Fruit fly (Drosophila melanogaster) whole organism, wandering third instar larva: ENCODE measurements around the gene meng.

Experiments
- Abd-B ChIP-seq: fragments of >200 bp; optimal IDR thresholded peaks from 2 replicates; lab custom pipeline; 2017; ENCODE audit warnings: missing biosample characterization, missing genetic modification characterization
- CG32264 ChIP-seq: fragments of 200-800 bp; sonication (Bioruptor generic); optimal IDR thresholded peaks from 2 replicates; lab custom pipeline; 2016; ENCODE audit warnings: missing biosample characterization, missing genetic modification characterization
- CrebA ChIP-seq: fragments of 200-800 bp; sonication (Bioruptor generic); optimal IDR thresholded peaks from 2 replicates; lab custom pipeline; 2016; ENCODE audit warnings: missing biosample characterization, mild to moderate bottlenecking, missing genetic modification characterization, borderline replicate concordance
- Dfd ChIP-seq: fragments of >200 bp; optimal IDR thresholded peaks from 2 replicates; lab custom pipeline; 2017; ENCODE audit warnings: missing biosample characterization, missing genetic modification characterization
- Dif ChIP-seq: fragments of 200-275, 200-300 bp; sonication (Bioruptor generic); optimal IDR thresholded peaks from 2 replicates; lab custom pipeline; 2018; ENCODE audit warnings: missing biosample characterization, missing genetic modification characterization; ENCODE audit not compliant: partially characterized antibody
- GATAd ChIP-seq: sonication (Bioruptor generic); optimal IDR thresholded peaks from 2 replicates; lab custom pipeline; 2016; ENCODE audit warnings: missing biosample characterization, missing genetic modification characterization
- HLH106 ChIP-seq: fragments of 200-800 bp; optimal IDR thresholded peaks from 3 replicates; lab custom pipeline; 2019; ENCODE audit warnings: missing biosample characterization, mild to moderate bottlenecking, missing genetic modification characterization, moderate library complexity
- Hnf4 ChIP-seq: fragments of 200-800 bp; sonication (Bioruptor generic); optimal IDR thresholded peaks from 2 replicates; lab custom pipeline; 2016; ENCODE audit warnings: missing biosample characterization, mild to moderate bottlenecking, missing genetic modification characterization
- Hr78 ChIP-seq: fragments of >200 bp; optimal IDR thresholded peaks from 2 replicates; lab custom pipeline; 2017; ENCODE audit warnings: missing biosample characterization, missing genetic modification characterization
- Mio ChIP-seq: sonication (Bioruptor generic); optimal IDR thresholded peaks from 2 replicates; lab custom pipeline; 2016; ENCODE audit warnings: missing biosample characterization, missing genetic modification characterization
- Myc ChIP-seq: fragments of >200 bp; optimal IDR thresholded peaks from 2 replicates; lab custom pipeline; 2017
- OdsH ChIP-seq: fragments of 200-800 bp; sonication (Bioruptor generic); optimal IDR thresholded peaks from 2 replicates; lab custom pipeline; 2016; ENCODE audit warnings: missing biosample characterization, mild to moderate bottlenecking, missing genetic modification characterization
- Rel ChIP-seq, 2 experiments: fragments of 200-800 bp; sonication (Bioruptor generic) in 1 of 2; optimal IDR thresholded peaks; 2 replicates in 1 of 2; 3 replicates in 1 of 2; lab custom pipeline; 2016 to 2019; ENCODE audit warnings: mild to moderate bottlenecking in 2 of 2, missing biosample characterization in 2 of 2, missing genetic modification characterization in 2 of 2, moderate library complexity in 1 of 2
- Vsx2 ChIP-seq: fragments of 200-300, 225-300 bp; sonication (Bioruptor generic); optimal IDR thresholded peaks from 2 replicates; lab custom pipeline; 2018; ENCODE audit warnings: missing biosample characterization, missing genetic modification characterization; ENCODE audit not compliant: partially characterized antibody
- dl ChIP-seq, 2 experiments: fragments of 175-275, 200-275 bp in 1 of 2; fragments of 200-275 bp in 1 of 2; sonication (Bioruptor generic); optimal IDR thresholded peaks; lab custom pipeline; 2018; ENCODE audit warnings: mild to moderate bottlenecking in 2 of 2, missing biosample characterization in 2 of 2, missing genetic modification characterization in 2 of 2, moderate library complexity in 2 of 2; ENCODE audit not compliant: partially characterized antibody in 2 of 2, insufficient read depth in 1 of 2
- dsf ChIP-seq: sonication (Bioruptor generic); optimal IDR thresholded peaks from 2 replicates; lab custom pipeline; 2016; ENCODE audit warnings: missing biosample characterization, missing genetic modification characterization, borderline replicate concordance
- ey ChIP-seq: fragments of 200-800 bp; sonication (Bioruptor generic); optimal IDR thresholded peaks from 2 replicates; lab custom pipeline; 2016; ENCODE audit warnings: missing biosample characterization, missing genetic modification characterization
- foxo ChIP-seq, 2 experiments: fragments of 200-800 bp; sonication (Bioruptor generic); optimal IDR thresholded peaks; 2 replicates in 1 of 2; 3 replicates in 1 of 2; lab custom pipeline; 2016 to 2017; ENCODE audit warnings: missing biosample characterization in 2 of 2, missing genetic modification characterization in 2 of 2
- fru ChIP-seq: fragments of 200-800 bp; sonication (Bioruptor generic); optimal IDR thresholded peaks from 3 replicates; lab custom pipeline; 2016; ENCODE audit warnings: missing biosample characterization, mild to moderate bottlenecking, missing genetic modification characterization
- h ChIP-seq: fragments of 200-800 bp; sonication (Bioruptor generic); optimal IDR thresholded peaks from 3 replicates; lab custom pipeline; 2016; ENCODE audit warnings: missing biosample characterization, mild to moderate bottlenecking, missing genetic modification characterization
- lola ChIP-seq: fragments of >200 bp; optimal IDR thresholded peaks from 2 replicates; lab custom pipeline; 2017; ENCODE audit warnings: missing biosample characterization, missing genetic modification characterization
- pan ChIP-seq: fragments of >200 bp; optimal IDR thresholded peaks from 2 replicates; lab custom pipeline; 2017
- psq ChIP-seq: fragments of 200-800 bp; sonication (Bioruptor generic); optimal IDR thresholded peaks from 3 replicates; lab custom pipeline; 2017; ENCODE audit warnings: missing biosample characterization, mild to moderate bottlenecking, missing genetic modification characterization, moderate library complexity
- rgr ChIP-seq: fragments of 200-800 bp; sonication (Bioruptor generic); optimal IDR thresholded peaks from 3 replicates; lab custom pipeline; 2016; ENCODE audit warnings: missing biosample characterization, mild to moderate bottlenecking, missing genetic modification characterization
- sage ChIP-seq: fragments of 200-800 bp; sonication (Bioruptor generic); optimal IDR thresholded peaks from 2 replicates; lab custom pipeline; 2016; ENCODE audit warnings: missing biosample characterization, mild to moderate bottlenecking, missing genetic modification characterization
- sv ChIP-seq: fragments of 200-800 bp; sonication (Bioruptor generic); optimal IDR thresholded peaks from 3 replicates; lab custom pipeline; 2016; ENCODE audit warnings: missing biosample characterization, missing genetic modification characterization
- tai ChIP-seq: sonication (Bioruptor generic); optimal IDR thresholded peaks from 2 replicates; lab custom pipeline; 2016; ENCODE audit warnings: missing biosample characterization, missing genetic modification characterization
- woc ChIP-seq: sonication (Bioruptor generic); optimal IDR thresholded peaks from 2 replicates; lab custom pipeline; 2016; ENCODE audit warnings: missing biosample characterization, mild to moderate bottlenecking, missing genetic modification characterization

Gene meng

DNA sequence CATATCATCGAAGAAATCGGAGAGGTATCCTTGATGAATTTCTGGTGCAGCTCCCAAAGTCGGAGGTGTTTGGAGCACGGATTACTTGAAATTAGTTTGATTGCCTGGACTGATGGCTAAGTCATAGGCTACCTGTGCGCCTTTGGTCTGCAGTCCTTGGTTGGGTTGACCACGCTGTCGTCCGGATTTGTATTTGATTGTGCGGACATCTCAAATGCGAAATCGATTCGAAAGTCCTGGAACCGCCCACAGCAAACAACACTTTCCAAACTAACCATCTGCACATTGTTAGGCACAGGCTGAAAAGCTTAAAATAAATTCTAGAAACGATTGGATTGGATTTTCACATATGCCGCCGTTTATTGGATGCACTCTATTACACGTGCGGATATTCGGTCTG, 17.2 kb downstream of the meng start, which contains the start of gene CG11322:
Gene CG11322 (minus strand): TSS at position 101 of the 400 bp plus-strand sequence.
- TF ChIP-seq psq (GFP tag; lab: Kevin White, UChicago), result no peak
- TF ChIP-seq fru (GFP tag; lab: Kevin White, UChicago), result no peak
- TF ChIP-seq, all 38 proteins: peak for 0

DNA sequence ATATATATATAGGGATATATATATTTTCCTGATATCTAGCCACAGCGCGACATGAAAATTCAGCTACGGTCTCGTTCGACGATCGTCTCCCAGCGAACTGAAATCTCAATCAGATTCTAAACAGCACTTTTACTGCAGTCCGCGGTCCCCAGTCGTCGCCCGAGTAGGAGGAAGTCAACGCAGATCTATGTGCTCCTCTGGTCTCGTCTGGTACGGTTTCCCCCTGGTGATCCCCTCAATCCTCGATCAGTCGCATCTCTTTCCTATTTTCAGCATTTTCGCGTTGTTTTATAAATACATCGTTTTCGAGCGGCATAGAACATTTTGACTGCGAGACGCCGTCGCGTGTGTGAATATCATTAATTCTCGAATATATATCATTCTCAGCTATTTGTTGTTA, 30.4 kb downstream of the meng start, which contains the start of gene LUBEL:
Gene LUBEL (minus strand): TSS at position 101 of the 400 bp plus-strand sequence.
- TF ChIP-seq GATAd, result no peak
- TF ChIP-seq, all 38 proteins: peak for 0

dm6 chr2L:6773645-6774044, 31.3 kb downstream of the meng start, which contains the start of gene CG17378:
CG17378 (plus strand) TSS chr2L:6774041.
- TF ChIP-seq dl (GFP tag; optimal IDR thresholded peaks at IDR 0.05; lab: Kevin White, UChicago; ENCODE audit: insufficient read depth in 1 of 2, partially characterized antibody in 2 of 2) (no peak), fru (GFP tag; lab: Kevin White, UChicago) (peak; percentile 39), rgr (no peak), tai (GFP tag; lab: Kevin White, UChicago) (no peak)

DNA sequence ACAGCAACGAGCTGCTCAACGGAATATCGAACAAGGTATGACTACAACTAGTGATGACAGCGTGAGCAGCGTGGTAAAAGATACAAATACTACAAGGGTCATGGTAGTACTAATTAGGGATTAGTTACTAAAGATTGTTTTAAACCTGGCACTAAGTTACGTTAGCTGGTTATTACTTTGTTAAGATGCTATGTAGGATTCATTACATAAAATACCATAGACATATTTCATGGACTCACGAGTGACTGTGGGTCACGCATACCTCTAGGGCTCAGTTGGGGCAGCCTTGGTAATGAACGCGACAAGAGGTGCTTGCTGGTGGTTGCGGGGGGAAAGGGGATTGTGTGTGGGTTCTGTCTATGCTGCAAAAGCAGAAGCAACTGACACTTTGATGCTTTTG, 32.6 kb downstream of the meng start:
- no peak for TF ChIP-seq Hr78 (GFP tag; lab: Kevin White, UChicago)
- TF ChIP-seq h (GFP tag; lab: Kevin White, UChicago), result no peak
- TF ChIP-seq Vsx2, result no peak
- TF ChIP-seq Mio (GFP tag; lab: Kevin White, UChicago), result no peak
- no peak for TF ChIP-seq HLH106 (tag; lab: Kevin White, UChicago)
- TF ChIP-seq GATAd, result no peak
- no peak for TF ChIP-seq sv (GFP tag; lab: Kevin White, UChicago)
- TF ChIP-seq ey (GFP tag; lab: Kevin White, UChicago), result no peak
- no peak for TF ChIP-seq pan (lab: Kevin White, UChicago)
- TF ChIP-seq sage (GFP tag; lab: Kevin White, UChicago), result no peak
- no peak for TF ChIP-seq tai (GFP tag; lab: Kevin White, UChicago)
- no peak for TF ChIP-seq Rel (GFP tag; optimal IDR thresholded peaks at IDR 0.05; lab: Kevin White, UChicago)
- TF ChIP-seq Rel (tag; optimal IDR thresholded peaks at IDR 0.05; lab: Kevin White, UChicago), result no peak
- TF ChIP-seq dl (GFP tag; optimal IDR thresholded peaks at IDR 0.05; lab: Kevin White, UChicago; ENCODE audit: insufficient read depth in 1 of 2, partially characterized antibody in 2 of 2), result no peak
- no peak for TF ChIP-seq Abd-B

- TF ChIP-seq Mio (GFP tag; lab: Kevin White, UChicago) (no peak), lola (no peak), foxo (GFP tag; optimal IDR thresholded peaks at IDR 0.05; lab: Kevin White, UChicago) (no peak), Myc (lab: Kevin White, UChicago) (peak; percentile 0), Rel (GFP tag; optimal IDR thresholded peaks at IDR 0.05; lab: Kevin White, UChicago) (no peak), Rel (tag; optimal IDR thresholded peaks at IDR 0.05; lab: Kevin White, UChicago) (peak; percentile 97), fru (GFP tag; lab: Kevin White, UChicago) (no peak), dsf (no peak), pan (lab: Kevin White, UChicago) (no peak), rgr (no peak), CG32264 (GFP tag; lab: Kevin White, UChicago) (no peak)
These were observed 41.1 kb downstream of the meng start for dm6 chr2L:6783395-6783794.

DNA sequence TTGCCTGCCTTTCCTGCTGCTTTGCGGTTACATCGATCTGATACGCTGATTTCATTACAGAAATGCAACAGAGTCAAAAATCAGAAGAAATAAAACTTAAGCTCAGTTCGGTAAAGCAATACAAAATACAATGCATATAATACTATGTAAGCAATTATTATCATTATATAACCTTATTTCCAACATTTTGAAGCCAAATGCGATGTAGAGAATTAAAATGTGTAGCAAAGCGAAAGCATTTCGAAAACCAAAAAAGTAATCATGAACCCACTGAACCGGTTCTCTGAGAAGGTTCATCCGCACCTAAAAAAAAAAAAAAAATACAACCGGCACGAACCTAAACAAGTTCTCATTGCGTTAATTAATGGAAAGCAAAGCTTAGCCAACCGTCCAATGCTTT, 41.9 kb downstream of the meng start:
- TF ChIP-seq fru (GFP tag; lab: Kevin White, UChicago), result no peak
- TF ChIP-seq OdsH (GFP tag; lab: Kevin White, UChicago), result no peak

DNA sequence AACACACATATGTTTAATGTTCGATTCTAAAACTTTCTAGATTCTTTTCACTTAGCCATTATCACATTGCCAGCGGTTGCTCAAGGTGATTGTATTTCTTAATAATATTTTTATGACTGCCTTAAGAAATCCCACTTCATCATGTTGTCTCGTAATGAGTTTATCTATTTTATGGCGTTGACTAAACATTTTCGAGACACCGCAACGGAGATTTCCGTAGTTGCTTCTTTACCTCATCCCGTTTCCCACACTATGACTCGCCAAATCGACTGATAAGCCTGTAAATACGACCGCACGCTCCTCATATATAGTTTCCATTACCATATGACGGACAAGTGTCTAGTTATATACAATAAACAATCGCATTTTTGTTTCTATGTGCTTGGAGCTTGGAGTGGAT, 43.3 kb downstream of the meng start:
- no peak for TF ChIP-seq Hnf4 (GFP tag; lab: Kevin White, UChicago)
- no peak for TF ChIP-seq Dif (GFP tag; lab: Kevin White, UChicago)
- TF ChIP-seq Dfd (GFP tag; lab: Kevin White, UChicago), result no peak
- no peak for TF ChIP-seq CrebA (GFP tag; lab: Kevin White, UChicago)
- no peak for TF ChIP-seq woc
- no peak for TF ChIP-seq OdsH (GFP tag; lab: Kevin White, UChicago)
